Fruit fly (Drosophila melanogaster) whole organism, prepupa: ENCODE measurements around the gene east.
A peak's percentile ranks its signal among the peaks of the same experiment; 100 is the strongest.

Experiments used
- CG10631 ChIP-seq: fragments of 200-800 bp; sonication (Bioruptor generic); optimal IDR thresholded peaks from 2 replicates; lab custom pipeline; 2016; ENCODE audit warnings: missing biosample characterization, missing genetic modification characterization
- CG3919 ChIP-seq: fragments of 200-800 bp; sonication (Bioruptor generic); optimal IDR thresholded peaks from 3 replicates; lab custom pipeline; 2016; ENCODE audit warnings: missing biosample characterization, missing genetic modification characterization
- CG6163 ChIP-seq: fragments of 200-800 bp; sonication (Bioruptor generic); IDR thresholded peaks from 3 replicates; pipeline ENCODE4 v1.3.6; 2022; ENCODE audit warnings: missing biosample characterization, missing genetic modification characterization
- CG8119 ChIP-seq: fragments of 200-800 bp; sonication (Bioruptor generic); IDR thresholded peaks from 3 replicates; pipeline ENCODE4 v1.3.6; 2022; ENCODE audit warnings: missing biosample characterization, missing genetic modification characterization
- Ets96B ChIP-seq: fragments of 200-800 bp; optimal IDR thresholded peaks from 2 replicates; lab custom pipeline; 2019; ENCODE audit warnings: missing biosample characterization, mild to moderate bottlenecking, missing genetic modification characterization, moderate library complexity
- net ChIP-seq: fragments of 200-800 bp; sonication (Bioruptor generic); optimal IDR thresholded peaks from 3 replicates; lab custom pipeline; 2016; ENCODE audit warnings: missing biosample characterization, missing genetic modification characterization
- salr ChIP-seq, 2 experiments: fragments of 200-800 bp; sonication (Bioruptor generic); optimal IDR thresholded peaks; 3 replicates each; lab custom pipeline; 2016 to 2018; ENCODE audit warnings: missing biosample characterization in 2 of 2, missing genetic modification characterization in 2 of 2, mild to moderate bottlenecking in 1 of 2

- TF ChIP-seq CG10631: no peak
- no peak for TF ChIP-seq salr (GFP tag; optimal IDR thresholded peaks at IDR 0.05; lab: Kevin White, UChicago)
- TF ChIP-seq CG6163 (GFP tag; lab: Robert Waterston, UW): 0 out of 3 replicates have a peak, but pooled peaks have one; percentile 37
- no peak for TF ChIP-seq net (GFP tag; lab: Kevin White, UChicago)
- no peak for TF ChIP-seq Ets96B (tag; lab: Kevin White, UChicago)
- TF ChIP-seq CG3919 (GFP tag; lab: Kevin White, UChicago): no peak
- TF ChIP-seq CG8119 (GFP tag; lab: Robert Waterston, UW): peak; percentile 55; the same call in 2 of the 3 replicates
Measured at dm6 chrX:1975879-1976601, 34.6 kb upstream of the east start.
